Worm (Caenorhabditis elegans) whole organism, L2 larva: ENCODE measurements around the gene tdpo-1.

Experiments used
- R02D3.7 ChIP-seq: fragments of 150-350 bp; optimal IDR thresholded peaks from 2 replicates; lab custom pipeline; 2014; ENCODE audit warnings: missing biosample characterization, missing genetic modification characterization
- ZK546.5 ChIP-seq: sonication (generic microtip); optimal IDR thresholded peaks from 2 replicates; lab custom pipeline; 2017; ENCODE audit warnings: missing biosample characterization, missing genetic modification characterization
- aly-2 ChIP-seq: fragments of 150-350 bp; optimal IDR thresholded peaks from 2 replicates; lab custom pipeline; 2014; ENCODE audit warnings: missing biosample characterization, missing genetic modification characterization
- elt-1 ChIP-seq: fragments of 150-350 bp; optimal IDR thresholded peaks from 2 replicates; lab custom pipeline; 2014; ENCODE audit warnings: missing biosample characterization, missing genetic modification characterization
- lin-39 ChIP-seq: fragments of 150-350 bp; optimal IDR thresholded peaks from 2 replicates; lab custom pipeline; 2014; ENCODE audit warnings: missing biosample characterization, missing genetic modification reagents, missing genetic modification characterization
- mab-5 ChIP-seq: fragments of 150-350 bp; optimal IDR thresholded peaks from 2 replicates; lab custom pipeline; 2014; ENCODE audit warnings: missing biosample characterization, missing genetic modification characterization
- mdl-1 ChIP-seq, 2 experiments: fragments of 150-350 bp in 1 of 2; sonication (generic microtip) in 1 of 2; optimal IDR thresholded peaks; 2 replicates each; lab custom pipeline; 2017; ENCODE audit warnings: missing biosample characterization in 2 of 2, missing genetic modification characterization in 2 of 2
- zag-1 ChIP-seq: fragments of 150-350 bp; optimal IDR thresholded peaks from 2 replicates; lab custom pipeline; 2014; ENCODE audit warnings: missing biosample characterization, missing genetic modification characterization

DNA sequence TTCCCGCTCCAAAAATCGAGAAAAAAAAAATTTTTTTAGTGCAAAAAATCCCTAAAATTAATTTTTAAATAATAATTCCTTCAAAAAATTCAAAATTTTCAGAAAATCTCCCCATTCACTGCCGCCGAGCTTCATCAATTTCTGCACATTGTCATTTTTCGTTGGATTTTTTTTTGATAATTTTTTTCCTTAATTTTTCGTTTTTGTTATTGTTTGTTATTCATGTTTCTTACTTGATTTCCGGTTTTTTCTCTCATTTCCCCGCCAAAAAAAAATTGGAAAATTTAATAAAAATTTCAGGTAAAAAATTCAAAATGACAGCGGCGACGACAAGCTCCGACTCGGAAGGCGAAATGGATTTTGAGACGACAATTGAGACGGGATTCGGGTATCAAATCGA is 3.2 kb upstream of the tdpo-1 start, which contains the start of gene F52C12.6:
- TF ChIP-seq aly-2 (tag; lab: Kevin White, UChicago) = no peak
- TF ChIP-seq zag-1 (tag; lab: Kevin White, UChicago) = no peak
- TF ChIP-seq mdl-1 (tag; optimal IDR thresholded peaks at IDR 0.05; lab: Kevin White, UChicago) = no peak
- no peak for TF ChIP-seq ZK546.5 (tag; lab: Kevin White, UChicago)
- TF ChIP-seq lin-39 (tag; lab: Kevin White, UChicago) = no peak
- no peak for TF ChIP-seq mab-5 (tag; lab: Kevin White, UChicago)
- TF ChIP-seq elt-1 (tag; lab: Kevin White, UChicago) = no peak
- TF ChIP-seq R02D3.7 (tag; lab: Kevin White, UChicago) = no peak
